Fruit fly (Drosophila melanogaster) whole organism, embryonic: ENCODE measurements around the gene CAH3.

Source experiments
- CG10147 ChIP-seq: fragments of 200-800 bp; sonication (Bioruptor generic); optimal IDR thresholded peaks from 2 replicates; lab custom pipeline; 2019; ENCODE audit warnings: missing biosample characterization, mild to moderate bottlenecking, missing genetic modification characterization, moderate library complexity
- CG11560 ChIP-seq: fragments of 200-800 bp; sonication (Bioruptor generic); IDR thresholded peaks from 3 replicates; pipeline ENCODE4 v1.3.6; 2022; ENCODE audit warnings: missing biosample characterization, missing genetic modification characterization
- CG11695 ChIP-seq: fragments of 200-800 bp; sonication (Bioruptor generic); IDR thresholded peaks from 3 replicates; pipeline ENCODE4 v1.3.6; 2022; ENCODE audit warnings: missing biosample characterization, missing genetic modification characterization
- CG12659 ChIP-seq: fragments of 200-800 bp; sonication (Bioruptor generic); optimal IDR thresholded peaks from 3 replicates; lab custom pipeline; 2017; ENCODE audit warnings: mild to moderate bottlenecking, missing biosample characterization, missing genetic modification reagents, missing genetic modification characterization
- CG14710 ChIP-seq: fragments of 200-800 bp; sonication (Bioruptor generic); optimal IDR thresholded peaks from 3 replicates; lab custom pipeline; 2019; ENCODE audit warnings: missing biosample characterization, mild to moderate bottlenecking, missing genetic modification characterization, moderate library complexity
- CG16779 ChIP-seq: fragments of 200-800 bp; sonication (Bioruptor generic); IDR thresholded peaks from 2 replicates; pipeline ENCODE4 v1.3.6; 2022; ENCODE audit warnings: missing biosample characterization, missing genetic modification characterization
- CG16813 ChIP-seq: fragments of 200-800 bp; sonication (Bioruptor generic); IDR thresholded peaks from 3 replicates; pipeline ENCODE4 v1.3.6; 2022; ENCODE audit warnings: missing biosample characterization, missing genetic modification characterization; ENCODE audit not compliant: partially characterized antibody
- CG17186 ChIP-seq: fragments of 200-800 bp; sonication (Bioruptor generic); optimal IDR thresholded peaks from 3 replicates; lab custom pipeline; 2017; ENCODE audit warnings: missing biosample characterization, missing genetic modification reagents, missing genetic modification characterization
- CG17361 ChIP-seq: fragments of 200-800 bp; sonication (Bioruptor generic); IDR thresholded peaks from 3 replicates; pipeline ENCODE4 v1.3.6; 2022; ENCODE audit warnings: missing biosample characterization, missing genetic modification characterization
- CG3407 ChIP-seq: fragments of 200-800 bp; sonication (Bioruptor generic); optimal IDR thresholded peaks from 2 replicates; lab custom pipeline; 2018; ENCODE audit warnings: missing biosample characterization, mild to moderate bottlenecking, missing genetic modification characterization
- CG3847 ChIP-seq: fragments of 200-800 bp; sonication (Bioruptor generic); IDR thresholded peaks from 2 replicates; pipeline ENCODE4 v1.3.6; 2022; ENCODE audit warnings: missing biosample characterization, missing genetic modification characterization
- CG3995 ChIP-seq: fragments of 200-800 bp; sonication (Bioruptor generic); optimal IDR thresholded peaks from 3 replicates; lab custom pipeline; 2016; ENCODE audit warnings: missing biosample characterization, missing genetic modification characterization
- CG42726 ChIP-seq: fragments of 200-800 bp; sonication (Bioruptor generic); IDR thresholded peaks from 2 replicates; pipeline ENCODE4 v1.3.6; 2022; ENCODE audit warnings: missing biosample characterization, missing genetic modification characterization; ENCODE audit not compliant: partially characterized antibody
- CG4328 ChIP-seq: fragments of 200-800 bp; sonication (Bioruptor generic); optimal IDR thresholded peaks from 3 replicates; lab custom pipeline; 2017; ENCODE audit warnings: missing biosample characterization, missing genetic modification reagents, missing genetic modification characterization
- CG43689 ChIP-seq: fragments of 200-800 bp; sonication (Bioruptor generic); IDR thresholded peaks from 2 replicates; pipeline ENCODE4 v1.3.6; 2022; ENCODE audit warnings: missing biosample characterization, missing genetic modification characterization
- CG5245 ChIP-seq: fragments of 200-800 bp; sonication (Bioruptor generic); optimal IDR thresholded peaks from 3 replicates; lab custom pipeline; 2016; ENCODE audit warnings: missing biosample characterization, missing genetic modification characterization
- CG6175 ChIP-seq: fragments of 200-800 bp; sonication (Bioruptor generic); IDR thresholded peaks from 3 replicates; pipeline ENCODE4 v1.3.6; 2022; ENCODE audit warnings: missing biosample characterization, missing genetic modification characterization
- CrebB ChIP-seq: fragments of 200-800 bp; sonication (Bioruptor generic); optimal IDR thresholded peaks from 3 replicates; lab custom pipeline; 2018; ENCODE audit warnings: missing biosample characterization, mild to moderate bottlenecking, missing genetic modification characterization
- Dref ChIP-seq: fragments of 200-800 bp; sonication (Bioruptor generic); IDR thresholded peaks from 2 replicates; pipeline ENCODE4 v1.3.6; 2022; ENCODE audit warnings: missing biosample characterization, missing genetic modification characterization
- Drgx ChIP-seq: fragments of 200-800 bp; sonication (Bioruptor generic); IDR thresholded peaks from 2 replicates; pipeline ENCODE4 v1.3.6; 2022; ENCODE audit warnings: missing biosample characterization, missing genetic modification characterization
- Ets65A ChIP-seq: fragments of 200-800 bp; sonication (Bioruptor generic); peaks from one replicate; lab custom pipeline; 2016; ENCODE audit warnings: missing biosample characterization, missing genetic modification characterization
- HmgD ChIP-seq: fragments of 200-800 bp; sonication (Bioruptor generic); optimal IDR thresholded peaks from 3 replicates; lab custom pipeline; 2016; ENCODE audit warnings: missing biosample characterization, missing genetic modification characterization
- MTF-1 ChIP-seq: fragments of 200-800 bp; sonication (Bioruptor generic); optimal IDR thresholded peaks from 2 replicates; lab custom pipeline; 2018; ENCODE audit warnings: missing biosample characterization, mild to moderate bottlenecking, missing genetic modification characterization, borderline replicate concordance
- Ptx1 ChIP-seq: fragments of 200-800 bp; sonication (Bioruptor generic); IDR thresholded peaks from 2 replicates; pipeline ENCODE4 v1.3.6; 2022; ENCODE audit warnings: missing biosample characterization, missing genetic modification characterization
- Ravus ChIP-seq: fragments of 200-800 bp; sonication (Bioruptor generic); IDR thresholded peaks from 2 replicates; pipeline ENCODE4 v1.3.6; 2022; ENCODE audit warnings: missing biosample characterization, missing genetic modification characterization
- Usf ChIP-seq: fragments of 200-800 bp; sonication (Bioruptor generic); optimal IDR thresholded peaks from 2 replicates; lab custom pipeline; 2017; ENCODE audit warnings: missing genotype, missing biosample characterization, missing genetic modification characterization
- ato ChIP-seq: fragments of 200-800 bp; sonication (Bioruptor generic); IDR thresholded peaks from 2 replicates; pipeline ENCODE4 v1.3.6; 2022; ENCODE audit warnings: missing biosample characterization, missing genetic modification characterization; ENCODE audit not compliant: partially characterized antibody
- bab2 ChIP-seq: fragments of 200-800 bp; sonication (Bioruptor generic); optimal IDR thresholded peaks from 2 replicates; lab custom pipeline; 2016; ENCODE audit warnings: missing biosample characterization, missing genetic modification characterization
- bbx ChIP-seq: fragments of 200-800 bp; sonication (Bioruptor generic); IDR thresholded peaks from 2 replicates; pipeline ENCODE4 v1.3.6; 2022; ENCODE audit warnings: missing biosample characterization, missing genetic modification characterization; ENCODE audit not compliant: partially characterized antibody
- cad ChIP-seq: fragments of >200 bp; optimal IDR thresholded peaks from 2 replicates; lab custom pipeline; 2017; ENCODE audit warnings: missing biosample characterization, missing genetic modification characterization
- chif ChIP-seq, 2 experiments: fragments of 200-800 bp; sonication (Bioruptor generic); optimal IDR thresholded peaks; 3 replicates each; lab custom pipeline; 2016; ENCODE audit warnings: missing biosample characterization in 2 of 2, missing genetic modification characterization in 2 of 2
- chm ChIP-seq: fragments of 200-800 bp; sonication (Bioruptor generic); IDR thresholded peaks from 2 replicates; pipeline ENCODE4 v1.3.6; 2022; ENCODE audit warnings: missing biosample characterization, missing genetic modification characterization
- danr ChIP-seq: fragments of 200-800 bp; sonication (Bioruptor generic); IDR thresholded peaks from 2 replicates; pipeline ENCODE4 v1.3.6; 2022; ENCODE audit warnings: missing biosample characterization, missing genetic modification characterization
- grn ChIP-seq: fragments of 200-800 bp; sonication (Bioruptor generic); optimal IDR thresholded peaks from 3 replicates; lab custom pipeline; 2017; ENCODE audit warnings: missing biosample characterization, missing genetic modification characterization
- gt ChIP-seq: fragments of 200-800 bp; sonication (Bioruptor generic); IDR thresholded peaks from 2 replicates; pipeline ENCODE4 v1.3.6; 2022; ENCODE audit warnings: missing biosample characterization, missing genetic modification characterization
- jing ChIP-seq: fragments of 200-800 bp; sonication (Bioruptor generic); optimal IDR thresholded peaks from 2 replicates; lab custom pipeline; 2018; ENCODE audit warnings: missing biosample characterization, mild to moderate bottlenecking, missing genetic modification characterization
- knrl ChIP-seq: fragments of 200-800 bp; sonication (Bioruptor generic); IDR thresholded peaks from 3 replicates; pipeline ENCODE4 v1.3.6; 2022; ENCODE audit warnings: missing biosample characterization, missing genetic modification characterization; ENCODE audit not compliant: partially characterized antibody
- lbe ChIP-seq: fragments of 200-800 bp; sonication (Bioruptor generic); optimal IDR thresholded peaks from 2 replicates; lab custom pipeline; 2016; ENCODE audit warnings: missing biosample characterization, mild to moderate bottlenecking, missing genetic modification characterization
- maf-S ChIP-seq: fragments of 200-800 bp; sonication (Bioruptor generic); optimal IDR thresholded peaks from 2 replicates; lab custom pipeline; 2016; ENCODE audit warnings: missing biosample characterization, missing genetic modification characterization
- nau ChIP-seq: fragments of 200-800 bp; sonication (Bioruptor generic); optimal IDR thresholded peaks from 3 replicates; lab custom pipeline; 2017; ENCODE audit warnings: missing biosample characterization, mild to moderate bottlenecking, missing genetic modification characterization, missing genetic modification reagents
- nmo ChIP-seq: fragments of 200-800 bp; sonication (Bioruptor generic); optimal IDR thresholded peaks from 2 replicates; lab custom pipeline; 2018; ENCODE audit warnings: missing biosample characterization, mild to moderate bottlenecking, missing genetic modification characterization, moderate library complexity
- nom ChIP-seq: fragments of 200-800 bp; sonication (Bioruptor generic); optimal IDR thresholded peaks from 2 replicates; lab custom pipeline; 2017; ENCODE audit warnings: missing biosample characterization, missing genetic modification characterization, mild to moderate bottlenecking, moderate library complexity, missing genetic modification reagents
- oc ChIP-seq: fragments of 200-800 bp; sonication (Bioruptor generic); optimal IDR thresholded peaks from 2 replicates; lab custom pipeline; 2018; ENCODE audit warnings: missing biosample characterization, mild to moderate bottlenecking, missing genetic modification characterization, moderate library complexity
- odd ChIP-seq: fragments of 200-800 bp; sonication (Bioruptor generic); optimal IDR thresholded peaks from 2 replicates; lab custom pipeline; 2017; ENCODE audit warnings: missing biosample characterization, mild to moderate bottlenecking, missing genetic modification characterization
- sna ChIP-seq: fragments of 200-800 bp; sonication (Bioruptor generic); IDR thresholded peaks from 2 replicates; pipeline ENCODE4 v1.3.6; 2022; ENCODE audit warnings: missing biosample characterization, missing genetic modification characterization; ENCODE audit not compliant: partially characterized antibody
- sqz ChIP-seq: fragments of 200-800 bp; sonication (Bioruptor generic); optimal IDR thresholded peaks from 3 replicates; lab custom pipeline; 2018; ENCODE audit warnings: missing biosample characterization, mild to moderate bottlenecking, missing genetic modification characterization
- sug ChIP-seq: fragments of 200-800 bp; optimal IDR thresholded peaks from 2 replicates; lab custom pipeline; 2019; ENCODE audit warnings: missing biosample characterization, mild to moderate bottlenecking, missing genetic modification characterization, moderate library complexity
- vvl ChIP-seq: fragments of 200-800 bp; sonication (Bioruptor generic); IDR thresholded peaks from 2 replicates; pipeline ENCODE4 v1.3.6; 2022; ENCODE audit warnings: missing biosample characterization, missing genetic modification characterization

CAH3 gene

dm6 chrX:8714064-8715046, 33.3 kb downstream of the CAH3 start, which contains the start of the genes CG2004 and CG1785 (continued):
- TF ChIP-seq CG11560 (tag; lab: Robert Waterston, UW): peak; percentile 77
- TF ChIP-seq CG3407 (GFP tag; lab: Kevin White, UChicago): peak; percentile 79
- TF ChIP-seq CG6175 (GFP tag; lab: Robert Waterston, UW): peak; percentile 82
- peak; percentile 83 for TF ChIP-seq CG4328 (GFP tag; lab: Kevin White, UChicago)
- peak; percentile 83 for TF ChIP-seq gt (GFP tag; lab: Robert Waterston, UW)
- peak; percentile 69 for TF ChIP-seq oc (tag; lab: Kevin White, UChicago)
- peak; percentile 83 for TF ChIP-seq Usf
- TF ChIP-seq CG43689 (GFP tag; lab: Robert Waterston, UW): peak; percentile 81
- TF ChIP-seq CG3995: peak; percentile 46
- peak; percentile 65 for TF ChIP-seq MTF-1
- peak; percentile 70 for TF ChIP-seq jing (GFP tag; lab: Kevin White, UChicago)
- TF ChIP-seq sug (tag; lab: Kevin White, UChicago): peak; percentile 89
- peak; percentile 27 for TF ChIP-seq bab2 (GFP tag; lab: Kevin White, UChicago)
- TF ChIP-seq nmo: peak; percentile 73
- TF ChIP-seq maf-S: peak; percentile 79
- peak; percentile 90 for TF ChIP-seq CG16779 (GFP tag; lab: Robert Waterston, UW)
- TF ChIP-seq nau (GFP tag; lab: Kevin White, UChicago): peak; percentile 82
- TF ChIP-seq sqz (GFP tag; lab: Kevin White, UChicago): peak; percentile 40
- TF ChIP-seq danr (GFP tag; lab: Robert Waterston, UW): peak; percentile 85
- peak; percentile 77 for TF ChIP-seq Ravus (GFP tag; lab: Robert Waterston, UW)
- TF ChIP-seq knrl (GFP tag; lab: Robert Waterston, UW): peak; percentile 75
- TF ChIP-seq chif (GFP tag; optimal IDR thresholded peaks at IDR 0.05; lab: Kevin White, UChicago): peak; percentile 79 to 89
- peak; percentile 86 for TF ChIP-seq CG10147 (GFP tag; lab: Kevin White, UChicago)
- peak; percentile 79 for TF ChIP-seq sna (GFP tag; lab: Robert Waterston, UW)
- peak; percentile 44 for TF ChIP-seq Dref (GFP tag; lab: Robert Waterston, UW)
- peak; percentile 65 for TF ChIP-seq nom (GFP tag; lab: Kevin White, UChicago)
- peak; percentile 96 for TF ChIP-seq Ptx1 (GFP tag; lab: Robert Waterston, UW)
- peak; percentile 94 for TF ChIP-seq CG17361 (GFP tag; lab: Robert Waterston, UW)
- TF ChIP-seq Ets65A (GFP tag; lab: Kevin White, UChicago): peak; percentile 97
- peak; percentile 82 for TF ChIP-seq Drgx (GFP tag; lab: Robert Waterston, UW)
- TF ChIP-seq CG16813 (GFP tag; lab: Robert Waterston, UW): peak; percentile 72
- TF ChIP-seq lbe (GFP tag; lab: Kevin White, UChicago): peak; percentile 80
- peak; percentile 68 for TF ChIP-seq HmgD (GFP tag; lab: Kevin White, UChicago)
- peak; percentile 92 for TF ChIP-seq CG14710 (tag; lab: Kevin White, UChicago)
- TF ChIP-seq cad: no peak
- peak; percentile 73 for TF ChIP-seq odd
- peak; percentile 66 for TF ChIP-seq CrebB
- peak; percentile 96 for TF ChIP-seq vvl (GFP tag; lab: Robert Waterston, UW)
- TF ChIP-seq CG3847 (GFP tag; lab: Robert Waterston, UW): peak; percentile 95
- TF ChIP-seq grn: peak; percentile 34
- TF ChIP-seq CG5245: peak; percentile 90
- no peak for TF ChIP-seq ato
- peak; percentile 56; the same call in 1 of the 2 replicates for TF ChIP-seq bbx (GFP tag; lab: Robert Waterston, UW)
- TF ChIP-seq CG42726 (GFP tag; lab: Robert Waterston, UW): no peak
- peak; percentile 83 for TF ChIP-seq CG11695
- TF ChIP-seq CG17186 (GFP tag; lab: Kevin White, UChicago): peak; percentile 78
- TF ChIP-seq CG12659 (GFP tag; lab: Kevin White, UChicago): peak; percentile 95
- peak; percentile 87 for TF ChIP-seq chm
